Worm (Caenorhabditis elegans) whole organism, late embryonic: ENCODE results near the gene coa-3.

Experiments
- C08G9.2 ChIP-seq: sonication (generic microtip); optimal IDR thresholded peaks from 2 replicates; lab custom pipeline; 2016; ENCODE audit warnings: mild to moderate bottlenecking, missing genetic modification characterization, moderate library complexity, missing compliant biosample characterization
- ama-1 ChIP-seq: fragments of 150-350 bp; optimal IDR thresholded peaks from 2 replicates; lab custom pipeline; 2014
- fkh-6 ChIP-seq: sonication (generic microtip); optimal IDR thresholded peaks from 2 replicates; lab custom pipeline; 2016; ENCODE audit warnings: missing genetic modification characterization, missing compliant biosample characterization
- pag-3 ChIP-seq: sonication (generic microtip); optimal IDR thresholded peaks from 2 replicates; lab custom pipeline; 2016; ENCODE audit warnings: missing compliant biosample characterization, missing genetic modification characterization, borderline replicate concordance
- pros-1 ChIP-seq: fragments of 150-350 bp; optimal IDR thresholded peaks from 2 replicates; lab custom pipeline; 2014; ENCODE audit warnings: missing biosample characterization, missing genetic modification reagents, missing genetic modification characterization
- sox-2 ChIP-seq: fragments of 200-800 bp; sonication (Bioruptor generic); IDR thresholded peaks from 2 replicates; pipeline ENCODE4 v1.3.6; 2022; ENCODE audit warnings: missing genetic modification reagents, missing genetic modification characterization, missing compliant biosample characterization

DNA sequence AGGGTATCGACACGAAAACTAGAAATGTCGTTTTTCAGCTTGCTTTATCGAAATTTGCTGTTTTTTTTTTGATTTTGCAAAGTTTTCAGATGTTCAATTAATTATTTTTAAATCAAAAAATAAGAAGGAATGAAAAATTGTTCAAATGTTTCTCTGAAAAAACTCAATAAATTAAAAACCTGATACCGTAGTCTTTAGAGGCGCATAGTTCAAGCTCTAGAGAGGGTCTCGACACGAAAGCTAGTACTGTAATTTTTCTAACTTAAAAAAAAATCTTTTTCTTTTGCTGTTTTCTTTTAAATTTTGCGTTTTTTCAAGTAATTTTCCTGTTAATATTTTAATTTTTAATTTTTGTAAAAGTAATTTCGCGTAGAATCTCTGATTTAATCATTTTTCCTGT, 36.2 kb downstream of the coa-3 start:
- TF ChIP-seq pag-3 (no peak), fkh-6 (tag; lab: Kevin White, UChicago) (no peak), pros-1 (no peak), sox-2 (GFP tag; lab: Robert Waterston, UW) (no peak), C08G9.2 (no peak), ama-1 (lab: Kevin White, UChicago) (no peak)
